Worm (Caenorhabditis elegans) whole organism, L2 larva: Measurements from ENCODE around the gene twk-24.
A peak's percentile ranks its signal among the peaks of the same experiment; 100 is the strongest.

Experiments used
- C34F6.9 ChIP-seq: fragments of 150-350 bp; optimal IDR thresholded peaks from 2 replicates; lab custom pipeline; 2014; ENCODE audit warnings: missing biosample characterization, missing genetic modification characterization
- F13H6.1 ChIP-seq: sonication (generic microtip); optimal IDR thresholded peaks from 2 replicates; lab custom pipeline; 2016; ENCODE audit warnings: missing genetic modification characterization, missing compliant biosample characterization
- R02D3.7 ChIP-seq: fragments of 150-350 bp; optimal IDR thresholded peaks from 2 replicates; lab custom pipeline; 2014; ENCODE audit warnings: missing biosample characterization, missing genetic modification characterization
- Y55F3AM.14 ChIP-seq: fragments of 200-800 bp; sonication (Bioruptor generic); optimal IDR thresholded peaks from 2 replicates; lab custom pipeline; 2018; ENCODE audit warnings: mild to moderate bottlenecking, missing genetic modification characterization, missing compliant biosample characterization
- ZK546.5 ChIP-seq: sonication (generic microtip); optimal IDR thresholded peaks from 2 replicates; lab custom pipeline; 2017; ENCODE audit warnings: missing biosample characterization, missing genetic modification characterization
- alr-1 ChIP-seq: fragments of 150-350 bp; optimal IDR thresholded peaks from 2 replicates; lab custom pipeline; 2014; ENCODE audit warnings: missing biosample characterization, missing genetic modification characterization
- aly-2 ChIP-seq: fragments of 150-350 bp; optimal IDR thresholded peaks from 2 replicates; lab custom pipeline; 2014; ENCODE audit warnings: missing biosample characterization, missing genetic modification characterization
- ama-1 ChIP-seq: fragments of 150-350 bp; optimal IDR thresholded peaks from 2 replicates; lab custom pipeline; 2018; ENCODE audit warnings: inconsistent platforms
- ceh-16 ChIP-seq: fragments of 150-350 bp; optimal IDR thresholded peaks from 2 replicates; lab custom pipeline; 2014; ENCODE audit warnings: missing biosample characterization, missing genetic modification characterization
- crh-2 ChIP-seq: sonication (generic microtip); optimal IDR thresholded peaks from 2 replicates; lab custom pipeline; 2017; ENCODE audit warnings: missing biosample characterization, missing genetic modification characterization
- dmd-4 ChIP-seq: sonication (generic microtip); optimal IDR thresholded peaks from 2 replicates; lab custom pipeline; 2017; ENCODE audit warnings: missing biosample characterization, missing genetic modification characterization
- egl-27 ChIP-seq: sonication (generic microtip); optimal IDR thresholded peaks from 3 replicates; lab custom pipeline; 2017; ENCODE audit warnings: missing biosample characterization, missing genetic modification reagents, missing genetic modification characterization
- elt-1 ChIP-seq: fragments of 150-350 bp; optimal IDR thresholded peaks from 2 replicates; lab custom pipeline; 2014; ENCODE audit warnings: missing biosample characterization, missing genetic modification characterization
- elt-3 ChIP-seq: sonication (generic microtip); optimal IDR thresholded peaks from 2 replicates; lab custom pipeline; 2017; ENCODE audit warnings: missing biosample characterization, missing genetic modification characterization
- fos-1 ChIP-seq: fragments of 150-350 bp; optimal IDR thresholded peaks from 2 replicates; lab custom pipeline; 2014; ENCODE audit warnings: missing biosample characterization, missing genetic modification characterization
- lin-11 ChIP-seq: fragments of 150-350 bp; sonication (generic microtip); optimal IDR thresholded peaks from 2 replicates; lab custom pipeline; 2014; ENCODE audit warnings: missing biosample characterization, missing genetic modification characterization, inconsistent platforms, mixed read lengths
- lin-13 ChIP-seq: fragments of 150-350 bp; optimal IDR thresholded peaks from 2 replicates; lab custom pipeline; 2014; ENCODE audit warnings: missing biosample characterization, missing genetic modification reagents, missing genetic modification characterization
- lsy-2 ChIP-seq, 2 experiments: fragments of 150-350 bp in 1 of 2; sonication (generic microtip) in 1 of 2; optimal IDR thresholded peaks; 2 replicates each; lab custom pipeline; 2014 to 2017; ENCODE audit warnings: missing biosample characterization in 2 of 2, missing genetic modification characterization in 2 of 2
- mab-5 ChIP-seq: fragments of 150-350 bp; optimal IDR thresholded peaks from 2 replicates; lab custom pipeline; 2014; ENCODE audit warnings: missing biosample characterization, missing genetic modification characterization
- mbf-1 ChIP-seq: sonication (generic microtip); optimal IDR thresholded peaks from 2 replicates; lab custom pipeline; 2017; ENCODE audit warnings: missing biosample characterization, missing genetic modification characterization
- mdl-1 ChIP-seq, 2 experiments: fragments of 150-350 bp in 1 of 2; sonication (generic microtip) in 1 of 2; optimal IDR thresholded peaks; 2 replicates each; lab custom pipeline; 2017; ENCODE audit warnings: missing biosample characterization in 2 of 2, missing genetic modification characterization in 2 of 2
- nhr-10 ChIP-seq: sonication (generic microtip); optimal IDR thresholded peaks from 2 replicates; lab custom pipeline; 2017; ENCODE audit warnings: missing biosample characterization, missing genetic modification characterization
- nhr-11 ChIP-seq: fragments of 150-350 bp; optimal IDR thresholded peaks from 2 replicates; lab custom pipeline; 2014; ENCODE audit warnings: missing biosample characterization, missing genetic modification characterization
- nhr-12 ChIP-seq: fragments of 150-350 bp; optimal IDR thresholded peaks from 2 replicates; lab custom pipeline; 2014; ENCODE audit warnings: missing biosample characterization, missing genetic modification characterization
- nhr-129 ChIP-seq: fragments of 150-350 bp; optimal IDR thresholded peaks from 2 replicates; lab custom pipeline; 2014; ENCODE audit warnings: missing biosample characterization, missing genetic modification characterization
- nhr-21 ChIP-seq: fragments of 150-350 bp; optimal IDR thresholded peaks from 2 replicates; lab custom pipeline; 2014; ENCODE audit warnings: missing biosample characterization, missing genetic modification characterization
- nhr-23 ChIP-seq: fragments of 150-350 bp; optimal IDR thresholded peaks from 2 replicates; lab custom pipeline; 2014; ENCODE audit warnings: missing biosample characterization, missing genetic modification reagents, missing genetic modification characterization
- nhr-237 ChIP-seq: fragments of 150-350 bp; optimal IDR thresholded peaks from 2 replicates; lab custom pipeline; 2014; ENCODE audit warnings: missing biosample characterization, missing genetic modification characterization
- nhr-25 ChIP-seq: fragments of 150-350 bp; sonication (generic microtip); optimal IDR thresholded peaks from 3 replicates; lab custom pipeline; 2014; ENCODE audit warnings: missing biosample characterization, missing genetic modification characterization
- nhr-6 ChIP-seq: fragments of 150-350 bp; optimal IDR thresholded peaks from 2 replicates; lab custom pipeline; 2014; ENCODE audit warnings: missing biosample characterization, missing genetic modification characterization
- peb-1 ChIP-seq: fragments of 150-350 bp; optimal IDR thresholded peaks from 2 replicates; lab custom pipeline; 2014; ENCODE audit warnings: missing biosample characterization, missing genetic modification characterization
- sem-4 ChIP-seq: fragments of 150-350 bp; optimal IDR thresholded peaks from 2 replicates; lab custom pipeline; 2014; ENCODE audit warnings: missing biosample characterization, missing genetic modification reagents, missing genetic modification characterization
- skn-1 ChIP-seq: sonication (generic microtip); optimal IDR thresholded peaks from 2 replicates; lab custom pipeline; 2017; ENCODE audit warnings: missing biosample characterization, missing genetic modification characterization
- sma-3 ChIP-seq: sonication (generic microtip); optimal IDR thresholded peaks from 2 replicates; lab custom pipeline; 2016; ENCODE audit warnings: missing genetic modification reagents, missing genetic modification characterization, missing compliant biosample characterization
- sma-9 ChIP-seq, 2 experiments: fragments of 150-350 bp in 1 of 2; sonication (generic microtip) in 1 of 2; optimal IDR thresholded peaks; 2 replicates each; lab custom pipeline; 2014 to 2016; ENCODE audit warnings: missing genetic modification characterization in 2 of 2, mild to moderate bottlenecking in 1 of 2, missing biosample characterization in 1 of 2, missing compliant biosample characterization in 1 of 2, missing genetic modification reagents in 1 of 2, moderate library complexity in 1 of 2
- snpc-4 ChIP-seq: fragments of 150-350 bp; optimal IDR thresholded peaks from 2 replicates; lab custom pipeline; 2014; ENCODE audit warnings: missing biosample characterization, missing genetic modification characterization
- unc-39 ChIP-seq: fragments of 150-350 bp; optimal IDR thresholded peaks from 2 replicates; lab custom pipeline; 2014; ENCODE audit warnings: missing biosample characterization, missing genetic modification characterization
- unc-55 ChIP-seq: fragments of 150-350 bp; sonication (generic microtip); optimal IDR thresholded peaks from 3 replicates; lab custom pipeline; 2014; ENCODE audit warnings: missing biosample characterization, missing genetic modification reagents, missing genetic modification characterization
- unc-62 ChIP-seq: fragments of 150-350 bp; optimal IDR thresholded peaks from 2 replicates; lab custom pipeline; 2014; ENCODE audit warnings: missing biosample characterization, missing genetic modification reagents, missing genetic modification characterization
- zag-1 ChIP-seq: fragments of 150-350 bp; optimal IDR thresholded peaks from 2 replicates; lab custom pipeline; 2014; ENCODE audit warnings: missing biosample characterization, missing genetic modification characterization
- ztf-1 ChIP-seq: fragments of 200-800 bp; sonication (Bioruptor generic); conservative IDR thresholded peaks from 2 replicates; pipeline ENCODE4 v1.3.6; 2022; ENCODE audit warnings: missing genetic modification characterization, missing compliant biosample characterization
- ztf-11 ChIP-seq: sonication (generic microtip); optimal IDR thresholded peaks from 2 replicates; lab custom pipeline; 2017; ENCODE audit warnings: missing biosample characterization, missing genetic modification characterization
- ztf-4 ChIP-seq: fragments of 150-350 bp; optimal IDR thresholded peaks from 2 replicates; lab custom pipeline; 2014; ENCODE audit warnings: missing biosample characterization, missing genetic modification characterization

The twk-24 gene

DNA sequence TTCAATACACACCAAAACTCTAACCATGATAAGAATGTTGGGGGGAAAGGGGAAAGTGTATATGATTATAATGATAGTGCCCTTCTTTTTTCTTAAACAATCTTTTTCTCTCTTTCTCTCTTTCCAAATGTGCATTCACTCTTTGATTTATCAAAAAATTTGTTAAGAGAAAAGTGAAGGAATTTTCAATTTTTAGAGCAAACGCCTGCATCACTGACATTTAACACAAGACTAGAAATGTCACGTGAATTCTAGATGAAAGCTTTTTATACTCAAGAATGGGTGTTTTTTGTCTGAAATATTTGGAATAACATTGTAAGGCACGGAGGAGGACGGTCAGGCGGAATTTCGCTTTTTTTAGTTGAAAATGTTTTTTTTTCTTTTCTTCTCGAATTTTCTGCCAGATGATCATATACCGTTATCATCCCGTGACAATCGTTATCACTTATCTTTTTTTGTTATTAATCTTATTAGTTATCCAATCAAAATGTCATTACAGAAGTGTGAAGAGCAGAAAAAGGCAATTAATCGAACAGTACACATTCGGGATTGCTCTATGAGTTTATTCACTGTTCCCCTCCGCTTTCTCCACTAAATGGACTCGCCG is 33.0 kb upstream of the twk-24 start, which contains the start of the genes frm-7 and F55C5.17:
Gene frm-7, plus strand, starts transcription at position 500 of the 607 bp plus-strand sequence.
Gene F55C5.17, plus strand, starts transcription at position 557 of the 607 bp plus-strand sequence.
- TF ChIP-seq fos-1 (tag; lab: Kevin White, UChicago) (peak; percentile 49), crh-2 (tag; lab: Kevin White, UChicago) (peak; percentile 31), sma-3 (GFP tag; lab: Kevin White, UChicago) (peak; percentile 13), dmd-4 (no peak), ztf-11 (tag; lab: Kevin White, UChicago) (no peak)
- TF ChIP-seq, all 48 proteins: peak for 3

DNA sequence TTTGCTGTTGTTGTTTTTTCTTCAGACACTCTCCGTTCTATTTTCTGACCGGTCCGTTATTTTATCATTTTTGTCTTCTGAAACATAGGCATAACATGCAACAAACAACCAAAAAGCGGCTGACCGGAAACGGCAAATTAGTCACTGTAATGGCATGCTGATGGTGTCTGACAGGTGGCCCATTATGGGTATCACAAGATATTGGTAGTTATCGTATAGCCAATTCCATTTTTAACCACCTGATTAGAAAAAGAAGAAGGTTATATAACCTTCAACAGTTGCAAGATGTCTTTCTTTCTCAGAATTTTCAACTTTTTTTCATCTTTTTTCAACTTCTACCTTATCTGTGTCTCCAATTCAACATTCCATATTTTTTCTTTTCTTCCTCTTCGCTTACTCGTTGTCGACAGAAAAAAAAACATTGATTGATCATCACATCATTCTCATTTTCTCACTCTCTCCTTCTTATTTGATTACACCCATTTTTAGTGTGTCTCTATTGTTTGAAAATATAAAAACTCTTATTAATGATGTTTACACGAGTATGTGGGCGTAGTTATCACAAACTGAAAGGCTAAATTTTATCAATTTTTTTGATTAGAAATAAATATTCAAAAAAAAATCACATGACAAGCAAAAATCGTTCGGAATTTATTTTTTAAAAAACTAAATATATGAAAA is 31.8 kb upstream of the twk-24 start:
- no peak for TF ChIP-seq elt-1 (tag; lab: Kevin White, UChicago)
- no peak for TF ChIP-seq ZK546.5 (tag; lab: Kevin White, UChicago)
- no peak for TF ChIP-seq peb-1 (tag; lab: Kevin White, UChicago)
- peak; percentile 6 for TF ChIP-seq crh-2 (tag; lab: Kevin White, UChicago)
- TF ChIP-seq ztf-11 (tag; lab: Kevin White, UChicago), result no peak
- peak; percentile 69 for TF ChIP-seq nhr-25
- no peak for TF ChIP-seq Y55F3AM.14 (GFP tag; lab: Kevin White, UChicago)
- TF ChIP-seq nhr-12 (tag; lab: Kevin White, UChicago), result no peak
- TF ChIP-seq ceh-16 (tag; lab: Kevin White, UChicago), result no peak
- TF ChIP-seq ama-1, result peak; percentile 15
- no peak for TF ChIP-seq ztf-1 (GFP tag; lab: Robert Waterston, UW)
- no peak for TF ChIP-seq nhr-129 (tag; lab: Kevin White, UChicago)
- TF ChIP-seq skn-1 (tag; lab: Kevin White, UChicago), result no peak
- TF ChIP-seq dmd-4, result no peak
- TF ChIP-seq aly-2 (tag; lab: Kevin White, UChicago), result no peak
- no peak for TF ChIP-seq unc-62
- TF ChIP-seq R02D3.7 (tag; lab: Kevin White, UChicago), result no peak
- TF ChIP-seq zag-1, result no peak
- peak; percentile 37 for TF ChIP-seq sma-3 (GFP tag; lab: Kevin White, UChicago)
- TF ChIP-seq mab-5 (tag; lab: Kevin White, UChicago), result no peak
- no peak for TF ChIP-seq nhr-237 (tag; lab: Kevin White, UChicago)
- no peak for TF ChIP-seq elt-3 (tag; lab: Kevin White, UChicago)
- TF ChIP-seq lin-13 (GFP tag; lab: Kevin White, UChicago), result no peak
- no peak for TF ChIP-seq nhr-10 (tag; lab: Kevin White, UChicago)
- TF ChIP-seq nhr-6 (tag; lab: Kevin White, UChicago), result no peak
- peak; percentile 15 for TF ChIP-seq nhr-21
- TF ChIP-seq mbf-1 (tag; lab: Kevin White, UChicago), result no peak
- no peak for TF ChIP-seq F13H6.1

DNA sequence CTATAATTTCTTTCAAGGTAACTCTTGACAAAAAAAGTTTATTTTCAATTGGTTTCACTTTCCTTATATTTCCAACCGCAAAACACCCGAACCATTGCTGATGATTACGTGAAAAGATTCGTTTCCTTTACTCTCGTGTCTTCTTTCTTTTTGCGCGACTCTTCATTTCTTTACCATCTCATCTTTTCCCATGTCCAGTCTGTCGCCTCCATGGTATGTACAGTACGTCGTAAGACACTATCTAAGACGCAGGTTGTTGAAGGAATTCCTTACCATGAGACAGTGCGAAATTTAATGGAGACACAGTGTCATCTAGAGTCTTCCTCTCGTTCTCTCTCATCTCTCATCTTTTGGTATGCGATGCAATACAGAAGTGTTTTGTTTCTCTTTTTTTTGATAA is 31.0 kb upstream of the twk-24 start:
- peak; percentile 89 for TF ChIP-seq nhr-129 (tag; lab: Kevin White, UChicago)
- no peak for TF ChIP-seq R02D3.7 (tag; lab: Kevin White, UChicago)
- TF ChIP-seq egl-27 (tag; lab: Kevin White, UChicago), result peak; percentile 75
- TF ChIP-seq snpc-4 (tag; lab: Kevin White, UChicago), result peak; percentile 1
- no peak for TF ChIP-seq elt-3 (tag; lab: Kevin White, UChicago)
- no peak for TF ChIP-seq alr-1 (tag; lab: Kevin White, UChicago)
- no peak for TF ChIP-seq mab-5 (tag; lab: Kevin White, UChicago)
- TF ChIP-seq C34F6.9 (tag; lab: Kevin White, UChicago), result peak; percentile 54
- TF ChIP-seq nhr-237 (tag; lab: Kevin White, UChicago), result no peak
- no peak for TF ChIP-seq nhr-11 (tag; lab: Kevin White, UChicago)
- TF ChIP-seq fos-1 (tag; lab: Kevin White, UChicago), result peak; percentile 82
- peak; percentile 71 for TF ChIP-seq F13H6.1
- no peak for TF ChIP-seq lin-13 (GFP tag; lab: Kevin White, UChicago)
- peak; percentile 87 for TF ChIP-seq nhr-21
- peak; percentile 64 for TF ChIP-seq sem-4 (tag; lab: Kevin White, UChicago)
- no peak for TF ChIP-seq nhr-12 (tag; lab: Kevin White, UChicago)
- TF ChIP-seq zag-1, result no peak
- peak in 1 of 2 experiments; percentile 18 for TF ChIP-seq mdl-1 (tag; optimal IDR thresholded peaks at IDR 0.05; lab: Kevin White, UChicago)
- no peak for TF ChIP-seq ama-1
- TF ChIP-seq ZK546.5 (tag; lab: Kevin White, UChicago), result no peak
- no peak for TF ChIP-seq ztf-11 (tag; lab: Kevin White, UChicago)
- no peak for TF ChIP-seq peb-1 (tag; lab: Kevin White, UChicago)
- TF ChIP-seq unc-39, result no peak
- peak; percentile 80 for TF ChIP-seq crh-2 (tag; lab: Kevin White, UChicago)
- TF ChIP-seq unc-55 (GFP tag; lab: Kevin White, UChicago), result no peak
- TF ChIP-seq lsy-2 (tag; optimal IDR thresholded peaks at IDR 0.05; lab: Kevin White, UChicago), result peak in 1 of 2 experiments; percentile 60
- TF ChIP-seq nhr-25, result peak; percentile 88
- TF ChIP-seq Y55F3AM.14 (GFP tag; lab: Kevin White, UChicago), result no peak
- TF ChIP-seq ceh-16 (tag; lab: Kevin White, UChicago), result no peak
- no peak for TF ChIP-seq unc-62
- no peak for TF ChIP-seq dmd-4
- TF ChIP-seq ztf-4 (tag; lab: Kevin White, UChicago), result no peak
- TF ChIP-seq skn-1 (tag; lab: Kevin White, UChicago), result no peak
- peak; percentile 89 for TF ChIP-seq sma-9 (GFP tag; optimal IDR thresholded peaks at IDR 0.05; lab: Kevin White, UChicago)
- TF ChIP-seq sma-9 (tag; optimal IDR thresholded peaks at IDR 0.05; lab: Kevin White, UChicago), result no peak
- TF ChIP-seq sma-3 (GFP tag; lab: Kevin White, UChicago), result peak; percentile 86
- TF ChIP-seq aly-2 (tag; lab: Kevin White, UChicago), result no peak
- TF ChIP-seq lin-11, result no peak
- no peak for TF ChIP-seq nhr-23 (tag; lab: Kevin White, UChicago)
